Worm (Caenorhabditis elegans) whole organism, L1 larva: ENCODE results near the gene T13H5.1.

Experiments
- C04F5.9 ChIP-seq: sonication (generic microtip); optimal IDR thresholded peaks from 2 replicates; lab custom pipeline; 2016; ENCODE audit warnings: missing genetic modification characterization, missing compliant biosample characterization
- C16A3.4 ChIP-seq: fragments of 150-350 bp; optimal IDR thresholded peaks from 2 replicates; lab custom pipeline; 2014; ENCODE audit warnings: missing biosample characterization, missing genetic modification characterization
- F16B12.6 ChIP-seq: fragments of 150-350 bp; optimal IDR thresholded peaks from 2 replicates; lab custom pipeline; 2014; ENCODE audit warnings: missing biosample characterization, missing genetic modification characterization
- alr-1 ChIP-seq: fragments of 200-800 bp; sonication (Bioruptor generic); optimal IDR thresholded peaks from 2 replicates; lab custom pipeline; 2018; ENCODE audit warnings: borderline replicate concordance, mild to moderate bottlenecking, missing genetic modification characterization, missing compliant biosample characterization
- aly-2 ChIP-seq: fragments of 150-350 bp; optimal IDR thresholded peaks from 2 replicates; lab custom pipeline; 2014; ENCODE audit warnings: missing biosample characterization, missing genetic modification characterization
- ama-1 ChIP-seq: fragments of 150-350 bp; optimal IDR thresholded peaks from 2 replicates; lab custom pipeline; 2014
- ceh-63 ChIP-seq: fragments of 200-800 bp; sonication (Bioruptor generic); optimal IDR thresholded peaks from 2 replicates; lab custom pipeline; 2018; ENCODE audit warnings: mild to moderate bottlenecking, missing genetic modification characterization, missing compliant biosample characterization
- ceh-82 ChIP-seq, 3 experiments: fragments of 150-350 bp in 1 of 3; sonication (generic microtip) in 2 of 3; optimal IDR thresholded peaks; 2 replicates each; lab custom pipeline; 2014 to 2017; ENCODE audit warnings: missing biosample characterization in 3 of 3, missing genetic modification characterization in 3 of 3
- ceh-88 ChIP-seq: fragments of 200-800 bp; sonication (Bioruptor generic); IDR thresholded peaks from 2 replicates; pipeline ENCODE4 v1.3.6; 2022; ENCODE audit warnings: missing genetic modification characterization, missing compliant biosample characterization
- ceh-90 ChIP-seq: sonication (generic microtip); optimal IDR thresholded peaks from 2 replicates; lab custom pipeline; 2016; ENCODE audit warnings: missing genetic modification characterization, missing compliant biosample characterization
- ces-1 ChIP-seq: fragments of 150-350 bp; optimal IDR thresholded peaks from 2 replicates; lab custom pipeline; 2014; ENCODE audit warnings: missing biosample characterization, missing genetic modification reagents, missing genetic modification characterization
- dsc-1 ChIP-seq: sonication (generic microtip); optimal IDR thresholded peaks from 2 replicates; lab custom pipeline; 2016; ENCODE audit warnings: mild to moderate bottlenecking, missing genetic modification characterization, missing compliant biosample characterization
- efl-1 ChIP-seq, 4 experiments: fragments of 150-350 bp; optimal IDR thresholded peaks in 3 of 4; peaks in 1 of 4; 1 replicate in 1 of 4; 2 replicates in 3 of 4; lab custom pipeline; 2014; ENCODE audit warnings: missing biosample characterization in 2 of 4, missing genetic modification characterization in 2 of 4, missing genetic modification reagents in 2 of 4
- egl-13 ChIP-seq: sonication (generic microtip); optimal IDR thresholded peaks from 2 replicates; lab custom pipeline; 2016; ENCODE audit warnings: missing genotype, missing genetic modification reagents, missing genetic modification characterization, missing compliant biosample characterization
- egl-27 ChIP-seq, 2 experiments: fragments of 150-350 bp in 1 of 2; sonication (generic microtip); optimal IDR thresholded peaks; 3 replicates each; lab custom pipeline; 2017 to 2018; ENCODE audit warnings: missing biosample characterization in 2 of 2, missing genetic modification characterization in 2 of 2, missing genetic modification reagents in 2 of 2
- elt-3 ChIP-seq, 6 experiments: fragments of 150-350 bp in 1 of 6; sonication (generic microtip); optimal IDR thresholded peaks; 2 replicates each; lab custom pipeline; 2017 to 2018; ENCODE audit warnings: missing biosample characterization in 6 of 6, missing genetic modification characterization in 6 of 6, inconsistent platforms in 1 of 6
- fkh-4 ChIP-seq: sonication (generic microtip); optimal IDR thresholded peaks from 2 replicates; lab custom pipeline; 2016; ENCODE audit warnings: missing compliant biosample characterization, missing genetic modification characterization, borderline replicate concordance
- fkh-8 ChIP-seq: sonication (generic microtip); optimal IDR thresholded peaks from 2 replicates; lab custom pipeline; 2016; ENCODE audit warnings: mild to moderate bottlenecking, missing genetic modification characterization, missing compliant biosample characterization
- grh-1 ChIP-seq: fragments of 200-800 bp; sonication (Bioruptor generic); IDR thresholded peaks from 2 replicates; pipeline ENCODE4 v1.3.6; 2022; ENCODE audit warnings: missing genetic modification reagents, missing genetic modification characterization, missing compliant biosample characterization
- hlh-17 ChIP-seq: fragments of 200-800 bp; sonication (Bioruptor generic); optimal IDR thresholded peaks from 2 replicates; lab custom pipeline; 2018; ENCODE audit warnings: missing genetic modification characterization, mild to moderate bottlenecking, missing compliant biosample characterization, moderate library complexity, borderline replicate concordance
- hpl-2 ChIP-seq: fragments of 150-350 bp; optimal IDR thresholded peaks from 2 replicates; lab custom pipeline; 2014; ENCODE audit warnings: missing biosample characterization, missing genetic modification reagents, missing genetic modification characterization
- irx-1 ChIP-seq: sonication (generic microtip); optimal IDR thresholded peaks from 2 replicates; lab custom pipeline; 2016; ENCODE audit warnings: missing genetic modification characterization, missing compliant biosample characterization
- isw-1 ChIP-seq: fragments of 200-800 bp; sonication (Bioruptor generic); IDR thresholded peaks from 2 replicates; pipeline ENCODE4 v1.3.6; 2022; ENCODE audit warnings: missing genetic modification characterization, missing compliant biosample characterization
- lin-13 ChIP-seq: fragments of 150-350 bp; optimal IDR thresholded peaks from 2 replicates; lab custom pipeline; 2014; ENCODE audit warnings: missing biosample characterization, missing genetic modification reagents, missing genetic modification characterization
- lin-15B ChIP-seq: fragments of 150-350 bp; sonication (generic microtip); optimal IDR thresholded peaks from 3 replicates; lab custom pipeline; 2014; ENCODE audit warnings: missing biosample characterization, missing genetic modification characterization
- lin-35 ChIP-seq, 2 experiments: fragments of 150-350 bp; optimal IDR thresholded peaks; 2 replicates each; lab custom pipeline; 2014; ENCODE audit warnings: missing biosample characterization in 2 of 2, missing genetic modification characterization in 2 of 2, missing genetic modification reagents in 2 of 2
- lin-39 ChIP-seq: fragments of 150-350 bp; optimal IDR thresholded peaks from 2 replicates; lab custom pipeline; 2014; ENCODE audit warnings: missing biosample characterization, missing genetic modification reagents, missing genetic modification characterization
- lsy-2 ChIP-seq, 2 experiments: fragments of 150-350 bp; optimal IDR thresholded peaks; 2 replicates each; lab custom pipeline; 2014; ENCODE audit warnings: missing biosample characterization in 2 of 2, missing genetic modification characterization in 2 of 2
- mab-9 ChIP-seq: fragments of 200-800 bp; sonication (Bioruptor generic); IDR thresholded peaks from 2 replicates; pipeline ENCODE4 v1.3.6; 2022; ENCODE audit warnings: missing genetic modification reagents, missing genetic modification characterization, missing compliant biosample characterization
- mdl-1 ChIP-seq, 2 experiments: fragments of 150-350 bp; optimal IDR thresholded peaks; 2 replicates each; lab custom pipeline; 2014 to 2017; ENCODE audit warnings: missing biosample characterization in 2 of 2, missing genetic modification characterization in 2 of 2, inconsistent platforms in 1 of 2
- mef-2 ChIP-seq: fragments of 150-350 bp; optimal IDR thresholded peaks from 2 replicates; lab custom pipeline; 2014; ENCODE audit warnings: missing biosample characterization, missing genetic modification characterization
- mep-1 ChIP-seq: fragments of 150-350 bp; optimal IDR thresholded peaks from 2 replicates; lab custom pipeline; 2014; ENCODE audit warnings: missing biosample characterization, missing genetic modification characterization
- nhr-11 ChIP-seq: fragments of 150-350 bp; optimal IDR thresholded peaks from 2 replicates; lab custom pipeline; 2014; ENCODE audit warnings: missing biosample characterization, missing genetic modification characterization
- nhr-19 ChIP-seq: fragments of 200-800 bp; sonication (Bioruptor generic); conservative IDR thresholded peaks from 2 replicates; pipeline ENCODE4 v1.3.6; 2022; ENCODE audit warnings: missing genetic modification characterization, missing compliant biosample characterization
- nhr-20 ChIP-seq: sonication (generic microtip); optimal IDR thresholded peaks from 2 replicates; lab custom pipeline; 2016; ENCODE audit warnings: mild to moderate bottlenecking, missing genetic modification characterization, missing compliant biosample characterization
- nhr-28 ChIP-seq: fragments of 150-350 bp; optimal IDR thresholded peaks from 2 replicates; lab custom pipeline; 2014; ENCODE audit warnings: missing biosample characterization, missing genetic modification characterization
- nhr-71 ChIP-seq: sonication (generic microtip); optimal IDR thresholded peaks from 2 replicates; lab custom pipeline; 2016; ENCODE audit warnings: mild to moderate bottlenecking, missing genetic modification characterization, moderate library complexity, missing compliant biosample characterization
- nhr-77 ChIP-seq: fragments of 150-350 bp; optimal IDR thresholded peaks from 2 replicates; lab custom pipeline; 2014; ENCODE audit warnings: missing biosample characterization, missing genetic modification characterization
- nhr-84 ChIP-seq: sonication (generic microtip); optimal IDR thresholded peaks from 2 replicates; lab custom pipeline; 2017; ENCODE audit warnings: missing biosample characterization, missing genetic modification characterization
- nhr-90 ChIP-seq: sonication (generic microtip); optimal IDR thresholded peaks from 2 replicates; lab custom pipeline; 2016; ENCODE audit warnings: mild to moderate bottlenecking, missing genetic modification characterization, missing compliant biosample characterization; ENCODE audit not compliant: poor library complexity
- pax-3 ChIP-seq: fragments of 200-800 bp; sonication (Bioruptor generic); optimal IDR thresholded peaks from 2 replicates; lab custom pipeline; 2018; ENCODE audit warnings: mild to moderate bottlenecking, missing genetic modification characterization, moderate library complexity, missing compliant biosample characterization
- pqm-1 ChIP-seq: sonication (generic microtip); optimal IDR thresholded peaks from 3 replicates; lab custom pipeline; 2017; ENCODE audit warnings: missing biosample characterization, missing genetic modification characterization
- rnt-1 ChIP-seq: sonication (generic microtip); optimal IDR thresholded peaks from 2 replicates; lab custom pipeline; 2016; ENCODE audit warnings: mild to moderate bottlenecking, missing genetic modification characterization, moderate library complexity, missing compliant biosample characterization
- skn-1 ChIP-seq: fragments of 150-350 bp; optimal IDR thresholded peaks from 2 replicates; lab custom pipeline; 2014; ENCODE audit warnings: missing biosample characterization, missing genetic modification characterization
- snpc-4 ChIP-seq: fragments of 150-350 bp; optimal IDR thresholded peaks from 2 replicates; lab custom pipeline; 2014; ENCODE audit warnings: missing biosample characterization, missing genetic modification characterization
- sptf-1 ChIP-seq: fragments of 150-350 bp; optimal IDR thresholded peaks from 2 replicates; lab custom pipeline; 2014; ENCODE audit warnings: missing biosample characterization, missing genetic modification characterization
- tbx-2 ChIP-seq: sonication (generic microtip); optimal IDR thresholded peaks from 2 replicates; lab custom pipeline; 2016; ENCODE audit warnings: missing genetic modification characterization, missing compliant biosample characterization
- unc-30 ChIP-seq: sonication (generic microtip); optimal IDR thresholded peaks from 2 replicates; lab custom pipeline; 2017; ENCODE audit warnings: missing biosample characterization, missing genetic modification characterization
- unc-62 ChIP-seq: fragments of 150-350 bp; optimal IDR thresholded peaks from 2 replicates; lab custom pipeline; 2014; ENCODE audit warnings: missing biosample characterization, missing genetic modification reagents, missing genetic modification characterization
- vab-15 ChIP-seq: sonication (generic microtip); optimal IDR thresholded peaks from 2 replicates; lab custom pipeline; 2017; ENCODE audit warnings: missing genotype, mild to moderate bottlenecking, missing genetic modification characterization, missing compliant biosample characterization
- xbp-1 ChIP-seq: sonication (generic microtip); optimal IDR thresholded peaks from 2 replicates; lab custom pipeline; 2016; ENCODE audit warnings: missing genetic modification characterization, missing compliant biosample characterization
- zip-4 ChIP-seq: fragments of 200-800 bp; sonication (Bioruptor generic); optimal IDR thresholded peaks from 2 replicates; lab custom pipeline; 2018; ENCODE audit warnings: mild to moderate bottlenecking, missing genetic modification characterization, moderate library complexity, missing compliant biosample characterization
- ztf-11 ChIP-seq, 2 experiments: sonication (generic microtip); optimal IDR thresholded peaks; 2 replicates each; lab custom pipeline; 2016 to 2017; ENCODE audit warnings: missing genetic modification characterization in 2 of 2, missing biosample characterization in 1 of 2, missing compliant biosample characterization in 1 of 2
- ztf-4 ChIP-seq: fragments of 150-350 bp; optimal IDR thresholded peaks from 2 replicates; lab custom pipeline; 2014; ENCODE audit warnings: missing biosample characterization, missing genetic modification characterization

T13H5.1 gene

DNA sequence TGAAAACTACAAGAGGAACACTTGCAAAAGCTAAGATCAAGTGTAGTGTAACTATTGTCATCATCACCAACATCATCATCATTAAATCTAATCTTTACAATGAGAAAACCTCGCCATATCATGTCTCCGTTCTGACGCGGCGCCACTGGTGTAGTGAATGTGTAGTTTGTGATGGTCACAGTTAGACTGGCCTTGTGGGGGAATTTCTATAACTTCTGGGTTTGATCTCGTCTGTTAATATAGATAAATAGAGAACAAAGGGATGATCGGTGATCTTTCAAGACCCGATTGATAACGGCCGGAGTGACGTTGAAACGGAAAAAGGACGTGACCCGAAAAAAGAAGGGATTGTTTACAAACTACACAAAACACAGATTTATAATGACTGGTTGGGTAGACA, 68.1 kb downstream of the T13H5.1 start (continued):
- TF ChIP-seq nhr-11 (tag; lab: Kevin White, UChicago) (no peak), unc-62 (GFP tag; lab: Kevin White, UChicago) (no peak), alr-1 (tag; lab: Kevin White, UChicago) (no peak), efl-1 (optimal IDR thresholded peaks at IDR 0.05; lab: Kevin White, UChicago) (no peak), efl-1 (GFP tag; optimal IDR thresholded peaks at IDR 0.05 in 1 of 2; lab: Kevin White, UChicago) (peak in 1 of 2 experiments; percentile 90), lin-35 (GFP tag; optimal IDR thresholded peaks at IDR 0.05; lab: Kevin White, UChicago) (no peak), mab-9 (GFP tag; lab: Robert Waterston, UW) (no peak), unc-30 (tag; lab: Kevin White, UChicago) (no peak), lsy-2 (tag; optimal IDR thresholded peaks at IDR 0.05; lab: Kevin White, UChicago) (no peak), sptf-1 (no peak), nhr-77 (no peak), mep-1 (tag; lab: Kevin White, UChicago) (peak; percentile 5), nhr-90 (tag; lab: Kevin White, UChicago) (peak; percentile 52), hpl-2 (GFP tag; lab: Kevin White, UChicago) (no peak), elt-3 (tag; optimal IDR thresholded peaks at IDR 0.05; lab: Kevin White, UChicago) (peak in 5 of 6 experiments; percentile 19 to 98 (median 87)), C04F5.9 (tag; lab: Kevin White, UChicago) (no peak), lin-15B (tag; lab: Kevin White, UChicago) (no peak), nhr-28 (tag; lab: Kevin White, UChicago) (no peak), F16B12.6 (tag; lab: Kevin White, UChicago) (no peak), rnt-1 (peak; percentile 6), fkh-4 (tag; lab: Kevin White, UChicago) (no peak), nhr-20 (peak; percentile 84), ama-1 (lab: Kevin White, UChicago) (no peak), ceh-90 (tag; lab: Kevin White, UChicago) (no peak), nhr-84 (no peak), ceh-63 (GFP tag; lab: Kevin White, UChicago) (no peak), skn-1 (no peak), pqm-1 (tag; lab: Kevin White, UChicago) (no peak), vab-15 (no peak), isw-1 (GFP tag; lab: Robert Waterston, UW) (no peak), dsc-1 (no peak), ces-1 (GFP tag; lab: Kevin White, UChicago) (no peak), ztf-11 (tag; optimal IDR thresholded peaks at IDR 0.05; lab: Kevin White, UChicago) (no peak), pax-3 (tag; lab: Kevin White, UChicago) (no peak), nhr-19 (peak; percentile 37), snpc-4 (tag; lab: Kevin White, UChicago) (no peak), egl-13 (tag; lab: Kevin White, UChicago) (no peak), mef-2 (tag; lab: Kevin White, UChicago) (no peak), lin-39 (tag; lab: Kevin White, UChicago) (no peak), ceh-82 (tag; optimal IDR thresholded peaks at IDR 0.05; lab: Kevin White, UChicago) (no peak), ztf-4 (tag; lab: Kevin White, UChicago) (no peak), grh-1 (GFP tag; lab: Robert Waterston, UW) (no peak), C16A3.4 (no peak), ceh-88 (GFP tag; lab: Robert Waterston, UW) (no peak), nhr-71 (tag; lab: Kevin White, UChicago) (peak; percentile 75), egl-27 (tag; optimal IDR thresholded peaks at IDR 0.05; lab: Kevin White, UChicago) (no peak), fkh-8 (tag; lab: Kevin White, UChicago) (no peak), irx-1 (tag; lab: Kevin White, UChicago) (no peak), tbx-2 (peak; percentile 30), hlh-17 (GFP tag; lab: Kevin White, UChicago) (no peak), zip-4 (no peak), xbp-1 (no peak), mdl-1 (tag; optimal IDR thresholded peaks at IDR 0.05; lab: Kevin White, UChicago) (peak in 1 of 2 experiments; percentile 51), aly-2 (tag; lab: Kevin White, UChicago) (no peak), lin-13 (GFP tag; lab: Kevin White, UChicago) (no peak)
